Worm (Caenorhabditis elegans): ENCODE results near the gene R08E5.4.

The R08E5.4 gene

DNA sequence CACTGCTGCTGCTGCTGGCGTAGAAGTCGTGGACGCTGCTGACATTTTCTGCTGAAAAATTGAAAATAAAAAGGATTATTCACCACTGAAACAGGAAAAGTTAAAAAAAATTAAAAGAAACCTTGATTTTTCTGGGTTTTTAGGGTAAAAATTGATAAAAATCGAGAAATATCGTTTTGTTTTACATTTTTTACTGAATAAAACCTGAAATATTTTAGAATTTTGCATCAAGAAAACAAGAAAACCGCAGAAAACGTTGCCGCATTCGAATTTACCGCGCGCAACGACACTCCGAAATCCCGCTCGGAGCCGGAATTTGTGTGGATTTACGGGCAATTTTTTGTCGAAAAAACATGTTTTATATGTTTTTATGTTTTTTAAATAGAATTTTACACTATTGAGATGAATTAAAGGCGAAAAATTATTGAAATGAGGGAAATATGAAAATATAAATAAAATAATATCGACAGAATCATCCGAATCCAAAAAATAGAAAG is 8.9 kb upstream of the R08E5.4 start, which contains the start of gene chk-1 (continued):
- TF ChIP-seq alr-1 (tag; optimal IDR thresholded peaks at IDR 0.05; ENCODE audit: borderline replicate concordance) (no peak), hlh-4 (tag; optimal IDR thresholded peaks at IDR 0.05) (no peak), nhr-12 (tag; optimal IDR thresholded peaks at IDR 0.05) (no peak), nhr-47 (tag; optimal IDR thresholded peaks at IDR 0.05) (peak; percentile 76), C16A3.4 (tag; optimal IDR thresholded peaks at IDR 0.05) (peak; percentile 67), unc-130 (tag; optimal IDR thresholded peaks at IDR 0.05) (peak; percentile 47), efl-1 (optimal IDR thresholded peaks at IDR 0.05) (peak; percentile 61 to 94), efl-1 (GFP tag; optimal IDR thresholded peaks at IDR 0.05 in 1 of 2) (peak; percentile 94 to 99), ets-5 (GFP tag; IDR thresholded peaks at IDR 0.05) (no peak), mdl-1 (tag; optimal IDR thresholded peaks at IDR 0.05) (peak in 1 of 2 experiments; percentile 60), tlp-1 (tag; optimal IDR thresholded peaks at IDR 0.05) (no peak), zip-4 (GFP tag; optimal IDR thresholded peaks at IDR 0.05) (no peak), lin-14 (GFP tag; optimal IDR thresholded peaks at IDR 0.05) (peak; percentile 86), unc-86 (tag; optimal IDR thresholded peaks at IDR 0.05) (peak; percentile 26), tbx-2 (tag; optimal IDR thresholded peaks at IDR 0.05) (peak; percentile 60), unc-62 (GFP tag; optimal IDR thresholded peaks at IDR 0.05) (no peak), lin-39 (tag; optimal IDR thresholded peaks at IDR 0.05) (peak; percentile 40), lin-13 (GFP tag; optimal IDR thresholded peaks at IDR 0.05) (peak; percentile 32), sup-37 (GFP tag; optimal IDR thresholded peaks at IDR 0.05) (no peak), blmp-1 (tag; optimal IDR thresholded peaks at IDR 0.05) (peak; percentile 61), grh-1 (GFP tag; IDR thresholded peaks at IDR 0.05) (peak; percentile 12; the same call in 1 of the 2 replicates), nhr-76 (tag; optimal IDR thresholded peaks at IDR 0.05) (no peak), elt-3 (tag; optimal IDR thresholded peaks at IDR 0.05) (peak in 3 of 6 experiments; percentile 15 to 70 (median 28)), nhr-28 (tag; optimal IDR thresholded peaks at IDR 0.05) (no peak), snpc-4 (tag; optimal IDR thresholded peaks at IDR 0.05) (peak; percentile 58), irx-1 (tag; optimal IDR thresholded peaks at IDR 0.05) (peak; percentile 21), nhr-71 (tag; optimal IDR thresholded peaks at IDR 0.05) (peak; percentile 77), ceh-63 (GFP tag; optimal IDR thresholded peaks at IDR 0.05) (no peak), ces-1 (GFP tag; optimal IDR thresholded peaks at IDR 0.05) (no peak), nhr-77 (tag; optimal IDR thresholded peaks at IDR 0.05) (peak; percentile 22), efl-3 (GFP tag; optimal IDR thresholded peaks at IDR 0.05) (no peak), zag-1 (tag; optimal IDR thresholded peaks at IDR 0.05) (no peak), ceh-90 (tag; optimal IDR thresholded peaks at IDR 0.05) (no peak), sptf-1 (tag; optimal IDR thresholded peaks at IDR 0.05) (no peak), lin-35 (GFP tag; optimal IDR thresholded peaks at IDR 0.05) (peak; percentile 91 to 96), lir-3 (tag; optimal IDR thresholded peaks at IDR 0.05; ENCODE audit: poor library complexity) (no peak), ceh-82 (tag; optimal IDR thresholded peaks at IDR 0.05) (peak; percentile 55 to 59 (median 57)), aha-1 (tag; optimal IDR thresholded peaks at IDR 0.05) (no peak), mab-9 (GFP tag; IDR thresholded peaks at IDR 0.05) (no peak), Y116A8C.19 (tag; optimal IDR thresholded peaks at IDR 0.05; ENCODE audit: borderline replicate concordance) (no peak), pag-3 (tag; optimal IDR thresholded peaks at IDR 0.05; ENCODE audit: borderline replicate concordance, insufficient read depth) (no peak), pqm-1 (tag; optimal IDR thresholded peaks at IDR 0.05) (no peak), mef-2 (tag; optimal IDR thresholded peaks at IDR 0.05) (peak; percentile 13), ceh-8 (GFP tag; optimal IDR thresholded peaks at IDR 0.05) (peak; percentile 16), aly-2 (tag; optimal IDR thresholded peaks at IDR 0.05) (peak; percentile 4), elt-2 (tag; optimal IDR thresholded peaks at IDR 0.05) (no peak), ztf-11 (tag; optimal IDR thresholded peaks at IDR 0.05) (peak in 1 of 2 experiments; percentile 29), hlh-17 (GFP tag; optimal IDR thresholded peaks at IDR 0.05; ENCODE audit: borderline replicate concordance) (no peak)
